Worm (Caenorhabditis elegans) whole organism, mixed stage, embryonic: ENCODE measurements around the gene F38A5.2.

ENCODE experiments used
- M03D4.4 ChIP-seq: sonication (generic microtip); optimal IDR thresholded peaks from 2 replicates; lab custom pipeline; 2017; ENCODE audit warnings: mild to moderate bottlenecking, missing genetic modification characterization, missing compliant biosample characterization
- bed-3 ChIP-seq: fragments of 200-800 bp; sonication (Bioruptor generic); optimal IDR thresholded peaks from 3 replicates; lab custom pipeline; 2018; ENCODE audit warnings: mild to moderate bottlenecking, missing genetic modification characterization, moderate library complexity, missing compliant biosample characterization
- blmp-1 ChIP-seq: fragments of 150-350 bp; optimal IDR thresholded peaks from 2 replicates; lab custom pipeline; 2014; ENCODE audit warnings: missing biosample characterization, missing genetic modification characterization
- ceh-39 ChIP-seq: fragments of 150-350 bp; optimal IDR thresholded peaks from 2 replicates; lab custom pipeline; 2014; ENCODE audit warnings: missing biosample characterization, missing genetic modification characterization
- ceh-43 ChIP-seq: fragments of 200-800 bp; sonication (Bioruptor generic); optimal IDR thresholded peaks from 2 replicates; lab custom pipeline; 2018; ENCODE audit warnings: mild to moderate bottlenecking, missing genetic modification characterization, moderate library complexity, missing compliant biosample characterization
- ces-1 ChIP-seq: fragments of 150-350 bp; optimal IDR thresholded peaks from 2 replicates; lab custom pipeline; 2014; ENCODE audit warnings: missing biosample characterization, missing genetic modification reagents, missing genetic modification characterization
- cnd-1 ChIP-seq: fragments of 200-800 bp; sonication (Bioruptor generic); optimal IDR thresholded peaks from 2 replicates; lab custom pipeline; 2018; ENCODE audit warnings: mild to moderate bottlenecking, missing genetic modification characterization, missing compliant biosample characterization
- drap-1 ChIP-seq: fragments of 200-800 bp; sonication (Bioruptor generic); optimal IDR thresholded peaks from 3 replicates; lab custom pipeline; 2018; ENCODE audit warnings: mild to moderate bottlenecking, missing genetic modification characterization, missing compliant biosample characterization
- elt-1 ChIP-seq: sonication (generic microtip); optimal IDR thresholded peaks from 2 replicates; lab custom pipeline; 2017; ENCODE audit warnings: missing genetic modification characterization, mild to moderate bottlenecking, missing compliant biosample characterization, antibody characterized with exemption, moderate library complexity, borderline replicate concordance; ENCODE audit not compliant: insufficient read depth
- flh-1 ChIP-seq: fragments of 200-800 bp; sonication (Bioruptor generic); optimal IDR thresholded peaks from 2 replicates; lab custom pipeline; 2018; ENCODE audit warnings: mild to moderate bottlenecking, missing genetic modification characterization, moderate library complexity, missing compliant biosample characterization
- ham-2 ChIP-seq: fragments of 200-800 bp; sonication (Bioruptor generic); optimal IDR thresholded peaks from 2 replicates; lab custom pipeline; 2018; ENCODE audit warnings: mild to moderate bottlenecking, missing genetic modification characterization, missing compliant biosample characterization
- hlh-1 ChIP-seq: fragments of 150-350 bp; optimal IDR thresholded peaks from 2 replicates; lab custom pipeline; 2014; ENCODE audit warnings: missing biosample characterization, missing genetic modification reagents, missing genetic modification characterization
- lin-13 ChIP-seq: fragments of 150-350 bp; optimal IDR thresholded peaks from 2 replicates; lab custom pipeline; 2014; ENCODE audit warnings: missing biosample characterization, missing genetic modification characterization
- lin-32 ChIP-seq: fragments of 200-800 bp; sonication (Bioruptor generic); optimal IDR thresholded peaks from 2 replicates; lab custom pipeline; 2018; ENCODE audit warnings: mild to moderate bottlenecking, missing genetic modification characterization, missing compliant biosample characterization
- lsy-2 ChIP-seq: fragments of 150-350 bp; optimal IDR thresholded peaks from 2 replicates; lab custom pipeline; 2014; ENCODE audit warnings: missing biosample characterization, missing genetic modification characterization
- mab-5 ChIP-seq: fragments of 150-350 bp; optimal IDR thresholded peaks from 2 replicates; lab custom pipeline; 2014; ENCODE audit warnings: missing biosample characterization, missing genetic modification characterization
- mep-1 ChIP-seq: fragments of 150-350 bp; optimal IDR thresholded peaks from 2 replicates; lab custom pipeline; 2017; ENCODE audit warnings: missing biosample characterization, missing genetic modification reagents, missing genetic modification characterization, inconsistent platforms
- mls-2 ChIP-seq: sonication (generic microtip); optimal IDR thresholded peaks from 2 replicates; lab custom pipeline; 2016; ENCODE audit warnings: mild to moderate bottlenecking, missing genetic modification characterization, moderate library complexity, missing compliant biosample characterization
- nhr-12 ChIP-seq: fragments of 150-350 bp; optimal IDR thresholded peaks from 2 replicates; lab custom pipeline; 2014; ENCODE audit warnings: missing biosample characterization, missing genetic modification characterization
- nhr-2 ChIP-seq: fragments of 150-350 bp; optimal IDR thresholded peaks from 2 replicates; lab custom pipeline; 2014; ENCODE audit warnings: missing biosample characterization, missing genetic modification characterization
- nhr-237 ChIP-seq: fragments of 150-350 bp; optimal IDR thresholded peaks from 2 replicates; lab custom pipeline; 2014; ENCODE audit warnings: missing biosample characterization, missing genetic modification characterization
- nhr-76 ChIP-seq: sonication (generic microtip); optimal IDR thresholded peaks from 2 replicates; lab custom pipeline; 2017; ENCODE audit warnings: missing biosample characterization, missing genetic modification characterization
- pha-4 ChIP-seq: fragments of 150-350 bp; optimal IDR thresholded peaks from 2 replicates; lab custom pipeline; 2018; ENCODE audit warnings: missing biosample characterization, missing genetic modification reagents, missing genetic modification characterization
- snpc-4 ChIP-seq: fragments of 150-350 bp; optimal IDR thresholded peaks from 2 replicates; lab custom pipeline; 2014; ENCODE audit warnings: missing biosample characterization, missing genetic modification characterization
- sptf-1 ChIP-seq: sonication (generic microtip); optimal IDR thresholded peaks from 2 replicates; lab custom pipeline; 2017; ENCODE audit warnings: mild to moderate bottlenecking, missing genetic modification characterization, moderate library complexity, missing compliant biosample characterization
- unc-120 ChIP-seq: sonication (generic microtip); optimal IDR thresholded peaks from 2 replicates; lab custom pipeline; 2017; ENCODE audit warnings: missing genetic modification characterization, missing compliant biosample characterization; ENCODE audit not compliant: poor library complexity, severe bottlenecking
- unc-62 ChIP-seq: fragments of 150-350 bp; optimal IDR thresholded peaks from 2 replicates; lab custom pipeline; 2014; ENCODE audit warnings: missing biosample characterization, missing genetic modification reagents, missing genetic modification characterization
- zip-8 ChIP-seq: fragments of 150-350 bp; optimal IDR thresholded peaks from 2 replicates; lab custom pipeline; 2014; ENCODE audit warnings: missing biosample characterization, missing genetic modification characterization
- ztf-11 ChIP-seq: fragments of 150-350 bp; optimal IDR thresholded peaks from 2 replicates; lab custom pipeline; 2014; ENCODE audit warnings: missing biosample characterization, missing genetic modification characterization

The F38A5.2 gene

DNA sequence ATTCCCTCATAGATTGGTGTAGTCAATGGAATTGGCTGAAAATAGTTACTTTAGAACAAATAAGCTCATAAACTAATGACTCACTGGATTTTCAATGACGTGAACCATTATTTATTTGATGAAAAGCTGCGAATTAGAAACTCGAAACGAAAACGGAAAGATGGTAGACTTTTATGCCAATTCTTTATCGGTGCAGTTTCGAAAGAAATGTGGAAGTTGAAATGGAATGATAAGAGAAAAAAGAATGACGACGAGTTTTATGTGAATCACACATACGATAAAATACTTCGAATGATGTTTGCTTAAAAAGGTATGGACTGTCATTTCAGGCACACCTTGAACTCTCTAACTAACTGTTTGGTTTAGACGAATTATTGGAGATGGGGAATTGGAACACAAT lies 4.8 kb upstream of the F38A5.2 start, which contains the start of the genes lec-11 and irld-7:
TSS of gene lec-11 (minus strand) at position 126 of the 400 bp plus-strand sequence.
TSS of gene irld-7 (plus strand) at position 332 of the 400 bp plus-strand sequence.
- no peak for TF ChIP-seq ceh-43
- TF ChIP-seq snpc-4 (tag; lab: Kevin White, UChicago): no peak
- TF ChIP-seq ces-1 (GFP tag; lab: Kevin White, UChicago): no peak

ce11 chrIV:6588080-6588613 lies 2.9 kb upstream of the F38A5.2 start:
- TF ChIP-seq bed-3 (GFP tag; lab: Kevin White, UChicago) (no peak), ces-1 (GFP tag; lab: Kevin White, UChicago) (no peak), snpc-4 (tag; lab: Kevin White, UChicago) (no peak), drap-1 (GFP tag; lab: Kevin White, UChicago) (no peak), lin-13 (tag; lab: Kevin White, UChicago) (no peak), hlh-1 (tag; lab: Kevin White, UChicago) (no peak), mab-5 (no peak), ham-2 (no peak), lsy-2 (no peak), blmp-1 (no peak), mls-2 (tag; lab: Kevin White, UChicago) (no peak), nhr-12 (no peak), ztf-11 (tag; lab: Kevin White, UChicago) (no peak), elt-1 (tag; lab: Kevin White, UChicago) (no peak), ceh-39 (no peak), nhr-237 (tag; lab: Kevin White, UChicago) (no peak), lin-32 (GFP tag; lab: Kevin White, UChicago) (no peak), pha-4 (tag; lab: Kevin White, UChicago) (no peak), sptf-1 (tag; lab: Kevin White, UChicago) (no peak)

DNA sequence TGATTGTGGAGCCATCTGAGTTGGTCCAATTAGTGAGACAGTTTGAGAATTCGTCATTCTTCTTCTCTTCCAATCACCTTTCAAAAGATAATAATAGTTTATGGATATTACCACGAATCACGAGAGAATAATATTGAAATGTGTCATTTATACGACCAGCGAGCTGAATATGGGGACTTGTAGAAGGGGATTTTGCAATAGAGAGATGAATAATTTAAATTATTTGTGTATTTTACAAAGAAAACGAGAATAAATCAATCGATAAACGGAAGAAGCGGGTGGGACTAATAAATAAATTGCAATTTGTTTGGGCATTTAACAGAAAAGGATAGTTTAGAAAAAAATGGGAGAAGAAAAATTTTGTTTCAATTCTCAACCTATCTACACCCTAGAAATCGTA lies 2.6 kb downstream of the F38A5.2 start, which contains the start of gene odr-8:
TSS of gene odr-8 (minus strand) at position 101 of the 400 bp plus-strand sequence.
- TF ChIP-seq nhr-76 (no peak), elt-1 (tag; lab: Kevin White, UChicago) (no peak), bed-3 (GFP tag; lab: Kevin White, UChicago) (no peak), ceh-39 (no peak), sptf-1 (tag; lab: Kevin White, UChicago) (no peak), drap-1 (GFP tag; lab: Kevin White, UChicago) (no peak), unc-120 (tag; lab: Kevin White, UChicago) (no peak), mls-2 (tag; lab: Kevin White, UChicago) (no peak), unc-62 (no peak), nhr-2 (tag; lab: Kevin White, UChicago) (no peak), snpc-4 (tag; lab: Kevin White, UChicago) (no peak), hlh-1 (tag; lab: Kevin White, UChicago) (no peak)

DNA sequence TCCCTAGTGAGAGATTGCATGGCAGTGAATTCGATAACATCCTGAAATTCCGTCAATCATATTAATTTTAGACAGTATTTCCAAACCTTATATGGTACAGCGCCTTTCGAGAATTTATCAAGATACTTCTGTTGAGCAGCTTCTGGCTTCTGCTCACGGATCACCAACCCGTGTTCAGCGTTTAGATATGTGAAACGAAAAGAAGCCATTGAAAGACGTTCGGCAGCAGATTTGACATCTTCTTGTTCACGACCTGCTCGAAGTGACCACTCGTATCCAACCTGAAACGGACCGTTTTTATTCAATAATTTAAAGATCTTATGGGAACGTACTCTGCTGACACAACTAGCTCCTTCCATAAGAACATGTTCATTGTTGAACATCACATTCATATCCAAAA lies 3.5 kb downstream of the F38A5.2 start:
- TF ChIP-seq ces-1 (GFP tag; lab: Kevin White, UChicago) (no peak), lin-13 (tag; lab: Kevin White, UChicago) (no peak), mep-1 (tag; lab: Kevin White, UChicago) (no peak), lsy-2 (no peak), flh-1 (GFP tag; lab: Kevin White, UChicago) (no peak), zip-8 (tag; lab: Kevin White, UChicago) (no peak), ceh-39 (no peak), bed-3 (GFP tag; lab: Kevin White, UChicago) (no peak), ceh-43 (no peak), ztf-11 (tag; lab: Kevin White, UChicago) (no peak), nhr-76 (no peak), unc-62 (no peak), snpc-4 (tag; lab: Kevin White, UChicago) (no peak), nhr-2 (tag; lab: Kevin White, UChicago) (no peak), cnd-1 (tag; lab: Kevin White, UChicago) (no peak)

DNA sequence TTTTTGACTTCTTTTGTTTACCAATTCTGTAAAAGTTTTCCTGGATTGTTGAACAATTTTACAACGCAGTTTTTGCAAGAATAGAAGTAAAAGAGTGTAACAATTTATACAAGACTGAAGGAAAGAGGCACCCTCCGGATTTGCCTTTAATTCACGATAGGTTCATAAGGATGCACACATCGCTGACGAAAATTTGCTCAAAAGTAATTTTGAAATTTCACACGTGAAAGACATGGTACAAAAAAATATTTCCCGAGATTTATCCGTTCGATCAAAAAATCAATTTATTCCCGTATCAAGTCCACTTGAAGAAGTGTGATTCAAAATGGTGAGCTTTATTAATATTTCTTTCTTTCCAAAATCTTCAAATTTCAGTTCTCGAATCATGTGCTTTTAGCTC lies 7.3 kb downstream of the F38A5.2 start, which contains the start of gene C43G2.3:
TSS of gene C43G2.3 (plus strand) at position 301 of the 400 bp plus-strand sequence.
- TF ChIP-seq elt-1 (tag; lab: Kevin White, UChicago): no peak
- no peak for TF ChIP-seq drap-1 (GFP tag; lab: Kevin White, UChicago)
- TF ChIP-seq ztf-11 (tag; lab: Kevin White, UChicago): no peak
- no peak for TF ChIP-seq nhr-2 (tag; lab: Kevin White, UChicago)
- no peak for TF ChIP-seq M03D4.4 (tag; lab: Kevin White, UChicago)
- TF ChIP-seq mls-2 (tag; lab: Kevin White, UChicago): no peak
- no peak for TF ChIP-seq flh-1 (GFP tag; lab: Kevin White, UChicago)
